Worm (Caenorhabditis elegans) whole organism, L2 larva: ENCODE measurements around the gene E02A10.4.

Source experiments
- Y55F3AM.14 ChIP-seq: fragments of 200-800 bp; sonication (Bioruptor generic); optimal IDR thresholded peaks from 2 replicates; lab custom pipeline; 2018; ENCODE audit warnings: mild to moderate bottlenecking, missing genetic modification characterization, missing compliant biosample characterization
- alr-1 ChIP-seq: fragments of 150-350 bp; optimal IDR thresholded peaks from 2 replicates; lab custom pipeline; 2014; ENCODE audit warnings: missing biosample characterization, missing genetic modification characterization
- egl-27 ChIP-seq: sonication (generic microtip); optimal IDR thresholded peaks from 3 replicates; lab custom pipeline; 2017; ENCODE audit warnings: missing biosample characterization, missing genetic modification reagents, missing genetic modification characterization
- nhr-10 ChIP-seq: sonication (generic microtip); optimal IDR thresholded peaks from 2 replicates; lab custom pipeline; 2017; ENCODE audit warnings: missing biosample characterization, missing genetic modification characterization
- nhr-21 ChIP-seq: fragments of 150-350 bp; optimal IDR thresholded peaks from 2 replicates; lab custom pipeline; 2014; ENCODE audit warnings: missing biosample characterization, missing genetic modification characterization
- skn-1 ChIP-seq: sonication (generic microtip); optimal IDR thresholded peaks from 2 replicates; lab custom pipeline; 2017; ENCODE audit warnings: missing biosample characterization, missing genetic modification characterization
- snpc-4 ChIP-seq: fragments of 150-350 bp; optimal IDR thresholded peaks from 2 replicates; lab custom pipeline; 2014; ENCODE audit warnings: missing biosample characterization, missing genetic modification characterization
- unc-55 ChIP-seq: fragments of 150-350 bp; sonication (generic microtip); optimal IDR thresholded peaks from 3 replicates; lab custom pipeline; 2014; ENCODE audit warnings: missing biosample characterization, missing genetic modification reagents, missing genetic modification characterization

- TF ChIP-seq skn-1 (tag; lab: Kevin White, UChicago) (no peak), egl-27 (no peak), Y55F3AM.14 (no peak), nhr-10 (tag; lab: Kevin White, UChicago) (no peak), snpc-4 (tag; lab: Kevin White, UChicago) (no peak), unc-55 (no peak), alr-1 (tag; lab: Kevin White, UChicago) (no peak), nhr-21 (tag; lab: Kevin White, UChicago) (no peak)
These were observed 26.5 kb downstream of the E02A10.4 start for ce11 chrV:12541207-12541606.
